Fruit fly (Drosophila melanogaster) whole organism, embryonic: ENCODE results near the gene CG13408.
A peak's percentile ranks its signal among the peaks of the same experiment; 100 is the strongest.

Source experiments
- ATbp ChIP-seq: fragments of 200-800 bp; sonication (Bioruptor generic); optimal IDR thresholded peaks from 2 replicates; lab custom pipeline; 2017; ENCODE audit warnings: missing biosample characterization, mild to moderate bottlenecking, missing genetic modification characterization, missing genetic modification reagents
- Abd-B ChIP-seq: fragments of 200-800 bp; sonication (Bioruptor generic); optimal IDR thresholded peaks from 2 replicates; lab custom pipeline; 2018; ENCODE audit warnings: missing biosample characterization, mild to moderate bottlenecking, missing genetic modification characterization, moderate library complexity
- B-H1 ChIP-seq: fragments of 200-800 bp; sonication (Bioruptor generic); IDR thresholded peaks from 3 replicates; pipeline ENCODE4 v1.3.6; 2022; ENCODE audit warnings: missing biosample characterization, missing genetic modification characterization
- Bdp1 ChIP-seq: fragments of 200-800 bp; sonication (Bioruptor generic); optimal IDR thresholded peaks from 3 replicates; lab custom pipeline; 2016; ENCODE audit warnings: missing biosample characterization, missing genetic modification characterization
- CG10654 ChIP-seq: fragments of 200-800 bp; sonication (Bioruptor generic); optimal IDR thresholded peaks from 2 replicates; lab custom pipeline; 2016; ENCODE audit warnings: missing biosample characterization, missing genetic modification characterization
- CG12942 ChIP-seq: fragments of 200-800 bp; sonication (Bioruptor generic); optimal IDR thresholded peaks from 3 replicates; lab custom pipeline; 2016; ENCODE audit warnings: missing biosample characterization, missing genetic modification characterization
- CG15514 ChIP-seq: fragments of 200-800 bp; sonication (Bioruptor generic); optimal IDR thresholded peaks from 3 replicates; lab custom pipeline; 2017; ENCODE audit warnings: missing biosample characterization, missing genetic modification characterization, mild to moderate bottlenecking, moderate library complexity, missing genetic modification reagents
- CG1603 ChIP-seq: fragments of 200-800 bp; sonication (Bioruptor generic); optimal IDR thresholded peaks from 2 replicates; lab custom pipeline; 2019; ENCODE audit warnings: missing biosample characterization, mild to moderate bottlenecking, missing genetic modification characterization, moderate library complexity
- CG16813 ChIP-seq: fragments of 200-800 bp; sonication (Bioruptor generic); IDR thresholded peaks from 3 replicates; pipeline ENCODE4 v1.3.6; 2022; ENCODE audit warnings: missing biosample characterization, missing genetic modification characterization; ENCODE audit not compliant: partially characterized antibody
- CG2116 ChIP-seq: fragments of 200-800 bp; sonication (Bioruptor generic); optimal IDR thresholded peaks from 3 replicates; lab custom pipeline; 2018; ENCODE audit warnings: missing biosample characterization, mild to moderate bottlenecking, missing genetic modification characterization
- CG2129 ChIP-seq: fragments of 200-800 bp; sonication (Bioruptor generic); IDR thresholded peaks from 2 replicates; pipeline ENCODE4 v1.3.6; 2022; ENCODE audit warnings: missing biosample characterization, missing genetic modification characterization; ENCODE audit not compliant: partially characterized antibody
- CG31224 ChIP-seq: fragments of 200-800 bp; sonication (Bioruptor generic); IDR thresholded peaks from 2 replicates; pipeline ENCODE4 v1.3.6; 2022; ENCODE audit warnings: missing biosample characterization, missing genetic modification characterization
- CG3163 ChIP-seq: fragments of 200-800 bp; sonication (Bioruptor generic); optimal IDR thresholded peaks from 3 replicates; lab custom pipeline; 2016; ENCODE audit warnings: missing biosample characterization, missing genetic modification characterization
- CG34224 ChIP-seq: fragments of 200-800 bp; sonication (Bioruptor generic); IDR thresholded peaks from 3 replicates; pipeline ENCODE4 v1.3.6; 2022; ENCODE audit warnings: missing biosample characterization, missing genetic modification characterization; ENCODE audit not compliant: partially characterized antibody
- CG6175 ChIP-seq: fragments of 200-800 bp; sonication (Bioruptor generic); IDR thresholded peaks from 3 replicates; pipeline ENCODE4 v1.3.6; 2022; ENCODE audit warnings: missing biosample characterization, missing genetic modification characterization
- CG7357 ChIP-seq: fragments of 200-800 bp; sonication (Bioruptor generic); IDR thresholded peaks from 3 replicates; pipeline ENCODE4 v1.3.6; 2022; ENCODE audit warnings: missing biosample characterization, missing genetic modification characterization
- CG7786 ChIP-seq: fragments of 200-800 bp; sonication (Bioruptor generic); optimal IDR thresholded peaks from 2 replicates; lab custom pipeline; 2016; ENCODE audit warnings: missing biosample characterization, missing genetic modification characterization
- CG8944 ChIP-seq: fragments of 200-800 bp; sonication (Bioruptor generic); optimal IDR thresholded peaks from 3 replicates; lab custom pipeline; 2016; ENCODE audit warnings: missing biosample characterization, missing genetic modification characterization
- CG9932 ChIP-seq: fragments of 200-800 bp; sonication (Bioruptor generic); IDR thresholded peaks from 2 replicates; pipeline ENCODE4 v1.3.6; 2022; ENCODE audit warnings: missing biosample characterization, missing genetic modification characterization
- Chrac-16 ChIP-seq: fragments of 200-800 bp; sonication (Bioruptor generic); optimal IDR thresholded peaks from 3 replicates; lab custom pipeline; 2016; ENCODE audit warnings: missing biosample characterization, missing genetic modification characterization
- CkIIα-i1 ChIP-seq: fragments of 200-800 bp; sonication (Bioruptor generic); IDR thresholded peaks from 2 replicates; pipeline ENCODE4 v1.3.6; 2022; ENCODE audit warnings: missing biosample characterization, missing genetic modification characterization
- D19B ChIP-seq: fragments of 200-800 bp; sonication (Bioruptor generic); optimal IDR thresholded peaks from 2 replicates; lab custom pipeline; 2017; ENCODE audit warnings: missing biosample characterization, mild to moderate bottlenecking, missing genetic modification characterization
- Elba2 ChIP-seq: fragments of 200-800 bp; sonication (Bioruptor generic); optimal IDR thresholded peaks from 3 replicates; lab custom pipeline; 2016; ENCODE audit warnings: missing biosample characterization, missing genetic modification characterization
- Ets97D ChIP-seq: fragments of 200-800 bp; sonication (Bioruptor generic); optimal IDR thresholded peaks from 3 replicates; lab custom pipeline; 2016; ENCODE audit warnings: missing biosample characterization, missing genetic modification characterization
- Hsf ChIP-seq: fragments of 200-800 bp; sonication (Bioruptor generic); optimal IDR thresholded peaks from 3 replicates; lab custom pipeline; 2016; ENCODE audit warnings: missing biosample characterization, missing genetic modification characterization
- Kr ChIP-seq: fragments of 200-800 bp; sonication (Bioruptor generic); optimal IDR thresholded peaks from 2 replicates; lab custom pipeline; 2017; ENCODE audit warnings: missing biosample characterization, mild to moderate bottlenecking, missing genetic modification characterization
- MESR4 ChIP-seq: fragments of 200-800 bp; sonication (Bioruptor generic); optimal IDR thresholded peaks from 2 replicates; lab custom pipeline; 2018; ENCODE audit warnings: missing biosample characterization, mild to moderate bottlenecking, missing genetic modification characterization, moderate library complexity
- Opbp ChIP-seq: fragments of 200-800 bp; sonication (Bioruptor generic); IDR thresholded peaks from 3 replicates; pipeline ENCODE4 v1.3.6; 2022; ENCODE audit warnings: missing biosample characterization, missing genetic modification characterization; ENCODE audit not compliant: partially characterized antibody
- Pdp1 ChIP-seq, 2 experiments: fragments of 200-800 bp; sonication (Bioruptor generic); optimal IDR thresholded peaks; 3 replicates each; lab custom pipeline; 2016; ENCODE audit warnings: missing biosample characterization in 2 of 2, missing genetic modification characterization in 2 of 2, mild to moderate bottlenecking in 1 of 2, moderate library complexity in 1 of 2
- Poxn ChIP-seq: fragments of 200-800 bp; sonication (Bioruptor generic); IDR thresholded peaks from 2 replicates; pipeline ENCODE4 v1.3.6; 2022; ENCODE audit warnings: missing biosample characterization, missing genetic modification characterization
- Ptx1 ChIP-seq: fragments of 200-800 bp; sonication (Bioruptor generic); IDR thresholded peaks from 2 replicates; pipeline ENCODE4 v1.3.6; 2022; ENCODE audit warnings: missing biosample characterization, missing genetic modification characterization
- Ravus ChIP-seq: fragments of 200-800 bp; sonication (Bioruptor generic); IDR thresholded peaks from 2 replicates; pipeline ENCODE4 v1.3.6; 2022; ENCODE audit warnings: missing biosample characterization, missing genetic modification characterization
- bbx ChIP-seq: fragments of 200-800 bp; sonication (Bioruptor generic); IDR thresholded peaks from 2 replicates; pipeline ENCODE4 v1.3.6; 2022; ENCODE audit warnings: missing biosample characterization, missing genetic modification characterization; ENCODE audit not compliant: partially characterized antibody
- bigmax ChIP-seq: fragments of 200-800 bp; sonication (Bioruptor generic); optimal IDR thresholded peaks from 2 replicates; lab custom pipeline; 2018; ENCODE audit warnings: missing biosample characterization, mild to moderate bottlenecking, missing genetic modification characterization
- dan ChIP-seq: fragments of 200-800 bp; sonication (Bioruptor generic); IDR thresholded peaks from 2 replicates; pipeline ENCODE4 v1.3.6; 2022; ENCODE audit warnings: missing biosample characterization, missing genetic modification characterization
- danr ChIP-seq: fragments of 200-800 bp; sonication (Bioruptor generic); IDR thresholded peaks from 2 replicates; pipeline ENCODE4 v1.3.6; 2022; ENCODE audit warnings: missing biosample characterization, missing genetic modification characterization
- ems ChIP-seq: fragments of 200-800 bp; sonication (Bioruptor generic); optimal IDR thresholded peaks from 3 replicates; lab custom pipeline; 2016; ENCODE audit warnings: missing biosample characterization, missing genetic modification characterization
- eve ChIP-seq, 2 experiments: fragments of >200 bp; optimal IDR thresholded peaks; 2 replicates each; lab custom pipeline; 2017; ENCODE audit warnings: missing biosample characterization in 2 of 2, missing genetic modification characterization in 2 of 2
- exex ChIP-seq: fragments of 200-800 bp; sonication (Bioruptor generic); optimal IDR thresholded peaks from 4 replicates; lab custom pipeline; 2018; ENCODE audit warnings: missing biosample characterization, mild to moderate bottlenecking, missing genetic modification characterization, moderate library complexity
- eyg ChIP-seq: fragments of 200-800 bp; sonication (Bioruptor generic); optimal IDR thresholded peaks from 3 replicates; lab custom pipeline; 2016; ENCODE audit warnings: missing biosample characterization, missing genetic modification characterization
- gce ChIP-seq: fragments of 200-800 bp; sonication (Bioruptor generic); IDR thresholded peaks from 3 replicates; pipeline ENCODE4 v1.3.6; 2022; ENCODE audit warnings: missing biosample characterization, missing genetic modification characterization
- gsb ChIP-seq: fragments of 200-800 bp; sonication (Bioruptor generic); IDR thresholded peaks from 2 replicates; pipeline ENCODE4 v1.3.6; 2022; ENCODE audit warnings: missing biosample characterization, missing genetic modification characterization
- gt ChIP-seq: fragments of 200-800 bp; sonication (Bioruptor generic); IDR thresholded peaks from 2 replicates; pipeline ENCODE4 v1.3.6; 2022; ENCODE audit warnings: missing biosample characterization, missing genetic modification characterization
- her ChIP-seq: fragments of 200-800 bp; sonication (Bioruptor generic); optimal IDR thresholded peaks from 2 replicates; lab custom pipeline; 2016; ENCODE audit warnings: missing biosample characterization, missing genetic modification characterization
- luna ChIP-seq: fragments of 200-800 bp; sonication (Bioruptor generic); optimal IDR thresholded peaks from 2 replicates; lab custom pipeline; 2016; ENCODE audit warnings: missing biosample characterization, missing genetic modification characterization
- stc ChIP-seq: fragments of 200-800 bp; sonication (Bioruptor generic); IDR thresholded peaks from 2 replicates; pipeline ENCODE4 v1.3.6; 2022; ENCODE audit warnings: missing biosample characterization, missing genetic modification characterization
- tap ChIP-seq: fragments of 200-800 bp; optimal IDR thresholded peaks from 3 replicates; lab custom pipeline; 2019; ENCODE audit warnings: missing biosample characterization, mild to moderate bottlenecking, missing genetic modification characterization, moderate library complexity
- tna ChIP-seq: fragments of 200-800 bp; sonication (Bioruptor generic); IDR thresholded peaks from 2 replicates; pipeline ENCODE4 v1.3.6; 2022; ENCODE audit warnings: missing biosample characterization, missing genetic modification characterization; ENCODE audit not compliant: partially characterized antibody
- vnd ChIP-seq: fragments of 200-800 bp; sonication (Bioruptor generic); IDR thresholded peaks from 3 replicates; pipeline ENCODE4 v1.3.6; 2022; ENCODE audit warnings: missing biosample characterization, missing genetic modification characterization; ENCODE audit not compliant: partially characterized antibody
- wor ChIP-seq: fragments of 200-800 bp; sonication (Bioruptor generic); IDR thresholded peaks from 2 replicates; pipeline ENCODE4 v1.3.6; 2022; ENCODE audit warnings: missing biosample characterization, missing genetic modification characterization
- yki ChIP-seq: fragments of >200 bp; optimal IDR thresholded peaks from 3 replicates; lab custom pipeline; 2018
- zf30C ChIP-seq: fragments of 200-800 bp; sonication (Bioruptor generic); optimal IDR thresholded peaks from 3 replicates; lab custom pipeline; 2018; ENCODE audit warnings: missing biosample characterization, mild to moderate bottlenecking, missing genetic modification characterization
- zfh1 ChIP-seq: fragments of 200-800 bp; sonication (Bioruptor generic); IDR thresholded peaks from 3 replicates; pipeline ENCODE4 v1.3.6; 2022; ENCODE audit warnings: missing biosample characterization, missing genetic modification characterization

CG13408 gene

DNA sequence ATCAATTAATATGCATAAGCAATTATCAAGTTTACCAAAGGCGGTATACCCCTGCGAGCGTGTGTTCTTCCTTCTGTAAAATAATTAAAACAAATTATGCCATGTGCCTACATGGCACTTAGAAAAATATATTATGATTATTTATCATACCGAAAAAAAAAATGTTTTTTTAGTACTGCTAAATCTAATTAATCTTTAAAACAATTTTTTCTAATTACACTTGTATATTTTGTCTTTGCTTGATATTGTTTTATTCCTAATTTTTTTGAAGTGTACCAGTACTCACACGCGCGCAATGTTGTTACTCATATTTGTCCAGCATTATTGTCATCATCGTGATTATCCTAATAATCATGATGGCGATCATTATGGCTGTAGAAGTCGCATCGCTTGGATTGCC lies 43.2 kb downstream of the CG13408 start (continued):
- TF ChIP-seq CG9932 (GFP tag; lab: Robert Waterston, UW) = peak; percentile 47; the same call in 1 of the 2 replicates
- no peak for TF ChIP-seq CG2129 (GFP tag; lab: Robert Waterston, UW)
- TF ChIP-seq wor (GFP tag; lab: Robert Waterston, UW) = 0 out of 2 replicates have a peak, but pooled peaks have one; percentile 12
- no peak for TF ChIP-seq vnd (GFP tag; lab: Robert Waterston, UW)
- no peak for TF ChIP-seq CG16813 (GFP tag; lab: Robert Waterston, UW)
- TF ChIP-seq CG7786 (GFP tag; lab: Kevin White, UChicago) = no peak
- TF ChIP-seq zfh1 = no peak
- no peak for TF ChIP-seq ATbp (GFP tag; lab: Kevin White, UChicago)
- TF ChIP-seq gce (GFP tag; lab: Robert Waterston, UW) = no peak
- TF ChIP-seq CG10654 (GFP tag; lab: Kevin White, UChicago) = no peak
- no peak for TF ChIP-seq Ets97D (GFP tag; lab: Kevin White, UChicago)
- no peak for TF ChIP-seq eve (GFP tag; optimal IDR thresholded peaks at IDR 0.05; lab: Kevin White, UChicago)
- no peak for TF ChIP-seq CG1603 (tag; lab: Kevin White, UChicago)
- no peak for TF ChIP-seq Elba2 (GFP tag; lab: Kevin White, UChicago)
- no peak for TF ChIP-seq D19B (GFP tag; lab: Kevin White, UChicago)
- no peak for TF ChIP-seq Hsf (GFP tag; lab: Kevin White, UChicago)
- TF ChIP-seq CG6175 (GFP tag; lab: Robert Waterston, UW) = no peak
- TF ChIP-seq CG2116 = no peak
- peak; percentile 26 for TF ChIP-seq tap (tag; lab: Kevin White, UChicago)
- no peak for TF ChIP-seq luna
- TF ChIP-seq ems (GFP tag; lab: Kevin White, UChicago) = no peak
- 0 out of 2 replicates have a peak, but pooled peaks have one; percentile 12 for TF ChIP-seq Ptx1 (GFP tag; lab: Robert Waterston, UW)
- TF ChIP-seq CG3163 (GFP tag; lab: Kevin White, UChicago) = no peak
- TF ChIP-seq her (GFP tag; lab: Kevin White, UChicago) = no peak
- TF ChIP-seq dan = no peak
- TF ChIP-seq zf30C (GFP tag; lab: Kevin White, UChicago) = no peak
- TF ChIP-seq Bdp1 (GFP tag; lab: Kevin White, UChicago) = no peak
- TF ChIP-seq eyg (GFP tag; lab: Kevin White, UChicago) = no peak
- TF ChIP-seq bbx (GFP tag; lab: Robert Waterston, UW) = no peak
- no peak for TF ChIP-seq Opbp (GFP tag; lab: Robert Waterston, UW)
- no peak for TF ChIP-seq B-H1
- no peak for TF ChIP-seq gsb
- TF ChIP-seq Kr = no peak
- no peak for TF ChIP-seq CG7357
- no peak for TF ChIP-seq CG31224 (GFP tag; lab: Robert Waterston, UW)
- TF ChIP-seq tna = no peak
- TF ChIP-seq CG12942 (GFP tag; lab: Kevin White, UChicago) = no peak
- TF ChIP-seq MESR4 (GFP tag; lab: Kevin White, UChicago) = no peak
- TF ChIP-seq danr (GFP tag; lab: Robert Waterston, UW) = no peak
- TF ChIP-seq Chrac-16 (GFP tag; lab: Kevin White, UChicago) = no peak
- no peak for TF ChIP-seq Abd-B
- no peak for TF ChIP-seq exex (tag; lab: Kevin White, UChicago)
- no peak for TF ChIP-seq CkIIα-i1 (GFP tag; lab: Robert Waterston, UW)
- no peak for TF ChIP-seq stc (GFP tag; lab: Robert Waterston, UW)
- no peak for TF ChIP-seq CG34224 (GFP tag; lab: Robert Waterston, UW)
- no peak for TF ChIP-seq yki
- TF ChIP-seq Ravus (GFP tag; lab: Robert Waterston, UW) = no peak
- no peak for TF ChIP-seq bigmax (GFP tag; lab: Kevin White, UChicago)
- TF ChIP-seq gt (GFP tag; lab: Robert Waterston, UW) = no peak
- no peak for TF ChIP-seq CG15514
- no peak for TF ChIP-seq Pdp1 (GFP tag; optimal IDR thresholded peaks at IDR 0.05; lab: Kevin White, UChicago)
- no peak for TF ChIP-seq CG8944 (GFP tag; lab: Kevin White, UChicago)
- TF ChIP-seq Poxn = no peak
